Worm (Caenorhabditis elegans): ENCODE results near the gene ZK1248.5.
A peak's percentile ranks its signal among the peaks of the same experiment; 100 is the strongest.

ZK1248.5 gene

DNA sequence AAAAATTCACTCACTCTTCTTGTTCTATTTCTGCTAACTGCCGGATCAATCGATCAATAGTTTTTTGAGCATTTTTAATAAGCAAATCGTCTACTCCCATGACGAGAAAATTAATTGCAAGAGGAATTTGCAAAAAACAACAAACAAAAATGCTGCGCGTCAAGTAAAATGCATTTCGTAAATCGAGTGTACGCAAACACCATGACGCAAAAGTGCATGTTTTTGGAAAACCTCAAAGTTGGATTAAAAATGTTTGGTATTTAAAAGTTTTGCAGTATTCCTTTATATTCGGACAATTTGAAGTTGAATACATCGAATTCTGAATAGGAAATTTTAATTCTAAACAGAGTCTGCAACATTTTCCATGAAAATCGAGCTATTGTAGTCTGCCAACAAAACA, 28.9 kb downstream of the ZK1248.5 start, which contains the start of gene ZK1248.19 (continued):
- TF ChIP-seq fkh-4 (tag; optimal IDR thresholded peaks at IDR 0.05; ENCODE audit: borderline replicate concordance) (no peak), nhr-19 (GFP tag; conservative IDR thresholded peaks at IDR 0.05) (no peak)

DNA sequence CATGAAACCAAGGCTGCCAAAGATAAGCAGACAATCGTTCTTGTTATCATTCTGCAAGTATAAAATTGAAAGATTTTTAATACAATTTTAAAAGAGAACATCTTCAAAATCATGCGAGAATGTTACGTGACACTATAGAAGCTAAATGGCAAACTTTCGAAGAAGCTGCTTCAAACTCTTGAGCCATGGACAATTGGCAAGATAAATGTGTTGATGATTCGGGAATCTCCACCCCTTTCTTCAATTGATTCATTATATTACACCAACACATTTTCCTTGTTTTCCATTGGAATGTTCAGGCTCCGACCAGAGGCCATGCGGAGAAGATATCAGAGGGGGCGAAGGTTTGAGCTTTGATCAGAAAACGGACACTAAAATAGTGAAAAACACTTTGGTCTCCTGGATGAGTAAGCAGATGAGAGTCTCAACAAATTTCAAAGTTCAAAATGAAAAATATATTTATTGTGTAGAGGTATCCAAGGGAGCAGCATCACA, 30.8 kb downstream of the ZK1248.5 start, which contains the start of gene lec-5:
Gene lec-5 (minus strand): TSS at position 51 of the 495 bp plus-strand sequence.
- no peak for TF ChIP-seq mdl-1 (tag; optimal IDR thresholded peaks at IDR 0.05)
- TF ChIP-seq nhr-71 (tag; optimal IDR thresholded peaks at IDR 0.05) = peak; percentile 60
- TF ChIP-seq vab-15 (tag; optimal IDR thresholded peaks at IDR 0.05) = no peak
- no peak for TF ChIP-seq ceh-82 (tag; optimal IDR thresholded peaks at IDR 0.05)
- TF ChIP-seq fkh-8 (tag; optimal IDR thresholded peaks at IDR 0.05) = no peak
- TF ChIP-seq ces-1 (GFP tag; optimal IDR thresholded peaks at IDR 0.05) = no peak
- TF ChIP-seq pag-3 (tag; optimal IDR thresholded peaks at IDR 0.05; ENCODE audit: borderline replicate concordance, insufficient read depth) = peak; percentile 79
- no peak for TF ChIP-seq pqm-1 (tag; optimal IDR thresholded peaks at IDR 0.05)
- no peak for TF ChIP-seq nhr-85 (tag)
- no peak for TF ChIP-seq egl-27 (tag; optimal IDR thresholded peaks at IDR 0.05)
- peak; percentile 23 for TF ChIP-seq nhr-20 (tag; optimal IDR thresholded peaks at IDR 0.05)
- TF ChIP-seq unc-86 (tag; optimal IDR thresholded peaks at IDR 0.05) = no peak
- TF ChIP-seq fkh-10 (GFP tag; optimal IDR thresholded peaks at IDR 0.05) = no peak
- no peak for TF ChIP-seq tlp-1 (tag; optimal IDR thresholded peaks at IDR 0.05)
- peak in 1 of 2 experiments; percentile 47 for TF ChIP-seq lsy-2 (tag; optimal IDR thresholded peaks at IDR 0.05)
- TF ChIP-seq snu-23 (GFP tag; optimal IDR thresholded peaks at IDR 0.05) = peak; percentile 23
- no peak for TF ChIP-seq tbx-2 (tag; optimal IDR thresholded peaks at IDR 0.05)
- no peak for TF ChIP-seq ceh-63 (GFP tag; optimal IDR thresholded peaks at IDR 0.05)
- TF ChIP-seq isw-1 (GFP tag; IDR thresholded peaks at IDR 0.05) = no peak
- no peak for TF ChIP-seq lin-15B (tag; optimal IDR thresholded peaks at IDR 0.05)
- TF ChIP-seq mab-9 (GFP tag; IDR thresholded peaks at IDR 0.05) = no peak
- peak; percentile 56 for TF ChIP-seq rnt-1 (tag; optimal IDR thresholded peaks at IDR 0.05)
- TF ChIP-seq hlh-4 (tag; optimal IDR thresholded peaks at IDR 0.05) = no peak
- no peak for TF ChIP-seq fkh-4 (tag; optimal IDR thresholded peaks at IDR 0.05; ENCODE audit: borderline replicate concordance)
- TF ChIP-seq nhr-12 (tag; optimal IDR thresholded peaks at IDR 0.05) = no peak
- no peak for TF ChIP-seq C34B4.2 (tag; optimal IDR thresholded peaks at IDR 0.05)
- no peak for TF ChIP-seq F16B12.6 (tag; optimal IDR thresholded peaks at IDR 0.05)
- TF ChIP-seq lin-13 (GFP tag; optimal IDR thresholded peaks at IDR 0.05) = no peak
- TF ChIP-seq hpl-2 (GFP tag; optimal IDR thresholded peaks at IDR 0.05) = no peak
- no peak for TF ChIP-seq sup-37 (GFP tag; optimal IDR thresholded peaks at IDR 0.05)
- no peak for TF ChIP-seq egl-13 (tag; optimal IDR thresholded peaks at IDR 0.05)
- TF ChIP-seq grh-1 (GFP tag; IDR thresholded peaks at IDR 0.05) = no peak
- TF ChIP-seq nhr-28 (tag; optimal IDR thresholded peaks at IDR 0.05) = no peak
- no peak for TF ChIP-seq aha-1 (tag; optimal IDR thresholded peaks at IDR 0.05)
- TF ChIP-seq nhr-77 (tag; optimal IDR thresholded peaks at IDR 0.05) = no peak
- TF ChIP-seq nhr-47 (tag; optimal IDR thresholded peaks at IDR 0.05) = no peak
- peak; percentile 63 for TF ChIP-seq unc-130 (tag; optimal IDR thresholded peaks at IDR 0.05)
- TF ChIP-seq Y116A8C.19 (tag; optimal IDR thresholded peaks at IDR 0.05; ENCODE audit: borderline replicate concordance) = no peak
- no peak for TF ChIP-seq nhr-237 (tag; optimal IDR thresholded peaks at IDR 0.05)
- no peak for TF ChIP-seq xbp-1 (tag; optimal IDR thresholded peaks at IDR 0.05)
- no peak for TF ChIP-seq ceh-88 (GFP tag; IDR thresholded peaks at IDR 0.05)
- TF ChIP-seq nhr-19 (GFP tag; conservative IDR thresholded peaks at IDR 0.05) = peak; percentile 38
- TF ChIP-seq sox-4 (tag; optimal IDR thresholded peaks at IDR 0.05) = no peak
- no peak for TF ChIP-seq nhr-76 (tag; optimal IDR thresholded peaks at IDR 0.05)
- TF ChIP-seq ets-5 (GFP tag; IDR thresholded peaks at IDR 0.05) = no peak
- peak; percentile 72 for TF ChIP-seq lin-14 (GFP tag; optimal IDR thresholded peaks at IDR 0.05)
- no peak for TF ChIP-seq C16A3.4 (tag; optimal IDR thresholded peaks at IDR 0.05)
- no peak for TF ChIP-seq ceh-90 (tag; optimal IDR thresholded peaks at IDR 0.05)
- no peak for TF ChIP-seq zip-4 (GFP tag; optimal IDR thresholded peaks at IDR 0.05)
- TF ChIP-seq snpc-4 (tag; optimal IDR thresholded peaks at IDR 0.05) = no peak
- TF ChIP-seq fos-1 (tag; optimal IDR thresholded peaks at IDR 0.05) = no peak
